Worm (Caenorhabditis elegans) whole organism, late embryonic: ENCODE results near the gene srsx-19.

Experiments
- K02D7.2 ChIP-seq: sonication (generic microtip); optimal IDR thresholded peaks from 2 replicates; lab custom pipeline; 2017; ENCODE audit warnings: mild to moderate bottlenecking, missing genetic modification characterization, missing compliant biosample characterization
- T23F11.4 ChIP-seq: fragments of 200-800 bp; sonication (Bioruptor generic); optimal IDR thresholded peaks from 2 replicates; lab custom pipeline; 2018; ENCODE audit warnings: mild to moderate bottlenecking, missing genetic modification characterization, missing compliant biosample characterization
- ceh-14 ChIP-seq: sonication (generic microtip); optimal IDR thresholded peaks from 2 replicates; lab custom pipeline; 2016; ENCODE audit warnings: missing genotype, missing genetic modification characterization, missing compliant biosample characterization
- ceh-18 ChIP-seq: sonication (generic microtip); optimal IDR thresholded peaks from 2 replicates; lab custom pipeline; 2016; ENCODE audit warnings: missing genetic modification characterization, missing compliant biosample characterization
- ceh-19 ChIP-seq: fragments of 200-800 bp; sonication (Bioruptor generic); optimal IDR thresholded peaks from 2 replicates; lab custom pipeline; 2018; ENCODE audit warnings: mild to moderate bottlenecking, missing genetic modification characterization, missing compliant biosample characterization
- ceh-2 ChIP-seq: sonication (generic microtip); optimal IDR thresholded peaks from 2 replicates; lab custom pipeline; 2016; ENCODE audit warnings: missing genotype, missing genetic modification characterization, missing compliant biosample characterization
- ceh-24 ChIP-seq: sonication (generic microtip); optimal IDR thresholded peaks from 2 replicates; lab custom pipeline; 2016; ENCODE audit warnings: mild to moderate bottlenecking, missing genetic modification characterization, missing compliant biosample characterization
- ceh-34 ChIP-seq: sonication (generic microtip); optimal IDR thresholded peaks from 2 replicates; lab custom pipeline; 2016; ENCODE audit warnings: mild to moderate bottlenecking, missing genetic modification characterization, missing compliant biosample characterization
- ceh-48 ChIP-seq: sonication (generic microtip); optimal IDR thresholded peaks from 2 replicates; lab custom pipeline; 2016; ENCODE audit warnings: missing genetic modification characterization, inconsistent platforms, missing compliant biosample characterization
- ceh-6 ChIP-seq: fragments of 200-800 bp; sonication (Bioruptor generic); optimal IDR thresholded peaks from 2 replicates; lab custom pipeline; 2018; ENCODE audit warnings: mild to moderate bottlenecking, missing genetic modification characterization, missing compliant biosample characterization
- ceh-9 ChIP-seq: sonication (generic microtip); optimal IDR thresholded peaks from 2 replicates; lab custom pipeline; 2016; ENCODE audit warnings: mild to moderate bottlenecking, missing genetic modification characterization, inconsistent platforms, missing compliant biosample characterization
- che-1 ChIP-seq: sonication (generic microtip); optimal IDR thresholded peaks from 2 replicates; lab custom pipeline; 2016; ENCODE audit warnings: mild to moderate bottlenecking, missing genetic modification characterization, missing compliant biosample characterization
- dmd-4 ChIP-seq: sonication (generic microtip); optimal IDR thresholded peaks from 2 replicates; lab custom pipeline; 2016; ENCODE audit warnings: borderline replicate concordance, missing genetic modification characterization, missing compliant biosample characterization
- dve-1 ChIP-seq: sonication (generic microtip); optimal IDR thresholded peaks from 2 replicates; lab custom pipeline; 2017; ENCODE audit warnings: antibody characterized with exemption, mild to moderate bottlenecking, missing genetic modification characterization, missing compliant biosample characterization
- elt-2 ChIP-seq: sonication (generic microtip); optimal IDR thresholded peaks from 2 replicates; lab custom pipeline; 2016; ENCODE audit warnings: missing genetic modification reagents, missing genetic modification characterization, missing compliant biosample characterization
- fax-1 ChIP-seq: sonication (generic microtip); optimal IDR thresholded peaks from 2 replicates; lab custom pipeline; 2016; ENCODE audit warnings: missing genotype, missing genetic modification characterization, missing compliant biosample characterization
- gmeb-2 ChIP-seq: sonication (generic microtip); optimal IDR thresholded peaks from 2 replicates; lab custom pipeline; 2016; ENCODE audit warnings: missing genetic modification characterization, inconsistent platforms, missing compliant biosample characterization
- hlh-13 ChIP-seq: fragments of 200-800 bp; sonication (Bioruptor generic); optimal IDR thresholded peaks from 2 replicates; lab custom pipeline; 2018; ENCODE audit warnings: mild to moderate bottlenecking, missing genetic modification characterization, missing compliant biosample characterization
- hlh-15 ChIP-seq: sonication (generic microtip); optimal IDR thresholded peaks from 2 replicates; lab custom pipeline; 2016; ENCODE audit warnings: missing genetic modification characterization, missing compliant biosample characterization
- hlh-6 ChIP-seq: sonication (generic microtip); optimal IDR thresholded peaks from 2 replicates; lab custom pipeline; 2016; ENCODE audit warnings: missing genotype, missing genetic modification characterization, missing compliant biosample characterization
- lin-11 ChIP-seq: fragments of 200-800 bp; sonication (Bioruptor generic); optimal IDR thresholded peaks from 2 replicates; lab custom pipeline; 2018; ENCODE audit warnings: mild to moderate bottlenecking, missing genetic modification characterization, missing compliant biosample characterization
- madf-2 ChIP-seq: sonication (generic microtip); optimal IDR thresholded peaks from 2 replicates; lab custom pipeline; 2017; ENCODE audit warnings: missing genetic modification characterization, missing compliant biosample characterization
- mec-3 ChIP-seq: sonication (generic microtip); optimal IDR thresholded peaks from 2 replicates; lab custom pipeline; 2016; ENCODE audit warnings: borderline replicate concordance, missing genetic modification characterization, missing compliant biosample characterization
- nfya-1 ChIP-seq: sonication (generic microtip); optimal IDR thresholded peaks from 2 replicates; lab custom pipeline; 2017; ENCODE audit warnings: missing genetic modification characterization, mild to moderate bottlenecking, missing compliant biosample characterization, antibody characterized with exemption, moderate library complexity
- odd-2 ChIP-seq: sonication (generic microtip); optimal IDR thresholded peaks from 2 replicates; lab custom pipeline; 2017; ENCODE audit warnings: antibody characterized with exemption, mild to moderate bottlenecking, missing genetic modification characterization, missing compliant biosample characterization
- pag-3 ChIP-seq: sonication (generic microtip); optimal IDR thresholded peaks from 2 replicates; lab custom pipeline; 2016; ENCODE audit warnings: missing compliant biosample characterization, missing genetic modification characterization, borderline replicate concordance
- pat-9 ChIP-seq: fragments of 200-800 bp; sonication (Bioruptor generic); optimal IDR thresholded peaks from 2 replicates; lab custom pipeline; 2018; ENCODE audit warnings: mild to moderate bottlenecking, missing genetic modification characterization, moderate library complexity, missing compliant biosample characterization
- pha-4 ChIP-seq: fragments of 150-350 bp; optimal IDR thresholded peaks from 2 replicates; lab custom pipeline; 2018; ENCODE audit warnings: missing biosample characterization, missing genetic modification reagents, missing genetic modification characterization
- ref-2 ChIP-seq: sonication (generic microtip); optimal IDR thresholded peaks from 2 replicates; lab custom pipeline; 2016; ENCODE audit warnings: missing genetic modification characterization, missing compliant biosample characterization
- rnt-1 ChIP-seq: sonication (generic microtip); optimal IDR thresholded peaks from 2 replicates; lab custom pipeline; 2016; ENCODE audit warnings: missing genetic modification characterization, missing compliant biosample characterization
- sdc-2 ChIP-seq: sonication (generic microtip); optimal IDR thresholded peaks from 2 replicates; lab custom pipeline; 2016; ENCODE audit warnings: missing genotype, missing genetic modification characterization, missing compliant biosample characterization
- sox-4 ChIP-seq: sonication (generic microtip); optimal IDR thresholded peaks from 2 replicates; lab custom pipeline; 2017; ENCODE audit warnings: mild to moderate bottlenecking, missing genetic modification characterization, inconsistent platforms, missing compliant biosample characterization
- syd-9 ChIP-seq: sonication (generic microtip); optimal IDR thresholded peaks from 2 replicates; lab custom pipeline; 2016; ENCODE audit warnings: mild to moderate bottlenecking, missing genetic modification characterization, moderate library complexity, missing compliant biosample characterization
- unc-3 ChIP-seq, 2 experiments: fragments of 200-800 bp in 1 of 2; sonication (Bioruptor generic) in 1 of 2; sonication (generic microtip) in 1 of 2; conservative IDR thresholded peaks in 1 of 2; optimal IDR thresholded peaks in 1 of 2; 2 replicates each; pipeline versions ENCODE4 v1.3.6 to Lab custom; 2016 to 2022; ENCODE audit warnings: missing compliant biosample characterization in 2 of 2, missing genetic modification characterization in 2 of 2, missing genetic modification reagents in 1 of 2
- unc-55 ChIP-seq: sonication (generic microtip); optimal IDR thresholded peaks from 2 replicates; lab custom pipeline; 2017; ENCODE audit warnings: missing biosample characterization, missing genetic modification reagents, missing genetic modification characterization
- ztf-16 ChIP-seq: sonication (generic microtip); optimal IDR thresholded peaks from 2 replicates; lab custom pipeline; 2017; ENCODE audit warnings: missing genetic modification characterization, missing compliant biosample characterization

srsx-19 gene

DNA sequence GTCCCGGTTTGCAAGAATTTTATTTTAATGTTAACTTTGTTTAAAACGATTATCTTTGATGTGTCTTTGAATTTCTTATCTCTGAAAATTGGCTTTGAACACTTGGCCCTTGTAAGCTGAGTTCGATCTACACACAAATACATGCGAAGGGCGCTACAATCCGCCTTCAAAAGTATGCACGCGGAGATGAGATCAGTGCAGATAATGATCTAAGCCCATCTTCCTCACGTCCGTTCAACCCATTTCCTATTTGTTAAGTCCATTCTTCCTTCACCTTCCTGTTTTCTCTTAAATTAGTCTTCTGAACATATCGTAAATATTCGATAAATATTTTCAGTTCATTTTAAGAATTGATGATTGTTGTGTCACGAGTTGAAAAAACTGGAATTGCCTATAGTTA, 21.1 kb upstream of the srsx-19 start, which contains the start of gene nhr-175:
Gene nhr-175 (plus strand): TSS at position 339 of the 400 bp plus-strand sequence.
- TF ChIP-seq sox-4 (tag; lab: Kevin White, UChicago) (no peak), hlh-13 (GFP tag; lab: Kevin White, UChicago) (no peak), nfya-1 (no peak), che-1 (tag; lab: Kevin White, UChicago) (no peak), ceh-34 (tag; lab: Kevin White, UChicago) (no peak), pha-4 (tag; lab: Kevin White, UChicago) (no peak), elt-2 (tag; lab: Kevin White, UChicago) (no peak), T23F11.4 (GFP tag; lab: Kevin White, UChicago) (no peak), mec-3 (tag; lab: Kevin White, UChicago) (no peak), syd-9 (tag; lab: Kevin White, UChicago) (no peak), sdc-2 (tag; lab: Kevin White, UChicago) (no peak), madf-2 (tag; lab: Kevin White, UChicago) (no peak), fax-1 (tag; lab: Kevin White, UChicago) (no peak), unc-55 (no peak), ceh-18 (tag; lab: Kevin White, UChicago) (no peak), dve-1 (no peak), ref-2 (tag; lab: Kevin White, UChicago) (no peak), odd-2 (tag; lab: Kevin White, UChicago) (no peak), unc-3 (GFP tag; conservative IDR thresholded peaks at IDR 0.05; lab: Robert Waterston, UW) (no peak), unc-3 (tag; optimal IDR thresholded peaks at IDR 0.05; lab: Kevin White, UChicago) (no peak), rnt-1 (tag; lab: Kevin White, UChicago) (no peak)

DNA sequence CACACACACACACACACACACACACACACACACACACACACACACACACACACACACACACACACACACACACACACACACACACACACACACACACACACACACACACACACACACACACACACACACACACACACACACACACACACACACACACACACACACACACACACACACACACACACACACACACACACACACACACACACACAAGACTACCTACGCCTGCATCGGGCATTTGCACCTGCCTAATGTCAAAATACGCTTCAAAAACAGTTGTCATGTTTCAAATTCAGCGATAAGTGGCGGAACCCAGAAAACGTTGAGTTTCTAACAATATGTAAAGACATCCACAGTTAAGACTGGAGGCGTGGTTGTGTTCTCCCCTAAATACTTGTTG, 18.6 kb upstream of the srsx-19 start:
- TF ChIP-seq ceh-6 (peak; percentile 51), pat-9 (peak; percentile 50), lin-11 (peak; percentile 33), ceh-19 (GFP tag; lab: Kevin White, UChicago) (peak; percentile 51), gmeb-2 (tag; lab: Kevin White, UChicago) (peak; percentile 29)

ce11 chrV:13869551-13869950, 17.9 kb upstream of the srsx-19 start:
- no peak for TF ChIP-seq T23F11.4 (GFP tag; lab: Kevin White, UChicago)
- no peak for TF ChIP-seq ceh-24 (tag; lab: Kevin White, UChicago)
- TF ChIP-seq ztf-16 (tag; lab: Kevin White, UChicago): no peak
- TF ChIP-seq pag-3 (tag; lab: Kevin White, UChicago): no peak
- TF ChIP-seq hlh-15 (tag; lab: Kevin White, UChicago): no peak
- no peak for TF ChIP-seq nfya-1
- TF ChIP-seq ceh-48 (tag; lab: Kevin White, UChicago): no peak
- TF ChIP-seq ceh-14 (tag; lab: Kevin White, UChicago): no peak

DNA sequence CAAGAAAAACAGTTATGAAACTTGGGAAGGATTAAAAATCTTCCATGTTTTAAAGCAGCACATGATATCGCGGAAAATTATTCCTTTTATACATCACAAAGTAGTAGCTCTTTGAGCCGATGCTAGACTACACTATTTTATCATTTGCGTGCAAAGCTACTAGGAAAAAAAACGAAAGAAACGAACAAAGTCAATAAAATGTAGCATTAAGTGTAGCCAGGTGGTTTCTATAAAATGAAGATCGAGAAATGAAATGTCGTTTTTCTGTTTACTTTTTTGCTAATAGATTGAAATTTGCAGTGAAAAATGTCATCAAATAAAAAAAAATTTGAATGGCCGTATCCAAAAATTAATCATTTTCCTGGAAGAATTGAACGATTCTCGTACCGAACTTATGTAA, 14.6 kb upstream of the srsx-19 start, which contains the start of gene cpt-5:
Gene cpt-5 (plus strand): TSS at position 301 of the 400 bp plus-strand sequence.
- no peak for TF ChIP-seq hlh-6 (tag; lab: Kevin White, UChicago)

DNA sequence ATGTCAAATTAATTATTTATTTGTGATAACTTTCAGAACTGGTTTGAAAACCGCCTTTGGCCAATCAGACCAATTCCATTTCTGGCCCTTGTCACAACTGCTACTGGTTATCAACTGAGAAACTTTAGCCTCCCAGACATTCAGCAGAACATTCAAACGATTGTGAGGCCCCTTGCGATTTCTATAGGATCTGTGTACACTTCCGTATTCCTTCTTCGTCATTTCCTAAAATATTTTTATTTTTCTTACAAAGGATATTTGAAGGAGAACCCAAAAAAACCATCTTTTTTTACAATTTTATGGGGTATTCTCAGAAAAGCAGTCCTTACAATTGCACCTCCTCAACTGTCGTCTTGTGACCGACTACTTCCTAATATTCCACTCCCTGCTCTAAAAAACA, 14.1 kb upstream of the srsx-19 start:
- TF ChIP-seq hlh-6 (tag; lab: Kevin White, UChicago) (no peak), K02D7.2 (tag; lab: Kevin White, UChicago) (no peak), dmd-4 (no peak), ceh-2 (no peak), ceh-9 (tag; lab: Kevin White, UChicago) (no peak), nfya-1 (no peak), hlh-13 (GFP tag; lab: Kevin White, UChicago) (no peak)
- TF ChIP-seq, all 69 proteins: peak for 0
